Fruit fly (Drosophila melanogaster): ENCODE data around the gene tal-2A.

tal-2A gene

dm6 chr3R:13802057-13802817, 10.7 kb upstream of the tal-2A start (continued):
- TF ChIP-seq Eip74EF (GFP tag; optimal IDR thresholded peaks at IDR 0.05) (no peak), Fer1 (GFP tag; optimal IDR thresholded peaks at IDR 0.05) (peak; percentile 55), CG34224 (GFP tag; IDR thresholded peaks at IDR 0.05; ENCODE audit: partially characterized antibody) (peak; percentile 43; the same call in 1 of the 3 replicates), Max (GFP tag; optimal IDR thresholded peaks at IDR 0.05) (no peak), CG43689 (GFP tag; IDR thresholded peaks at IDR 0.05) (no peak), Jarid2 (GFP tag; optimal IDR thresholded peaks at IDR 0.05) (no peak), peb (GFP tag; IDR thresholded peaks at IDR 0.05) (no peak), prd (optimal IDR thresholded peaks at IDR 0.05) (no peak), prd (GFP tag; IDR thresholded peaks at IDR 0.05) (no peak), pan (optimal IDR thresholded peaks at IDR 0.05) (no peak), pan (GFP tag; optimal IDR thresholded peaks at IDR 0.05 in 1 of 2, IDR thresholded peaks at IDR 0.05 in 1 of 2) (no peak), sisA (GFP tag; IDR thresholded peaks at IDR 0.05) (no peak), bigmax (GFP tag; optimal IDR thresholded peaks at IDR 0.05) (no peak), lmd (GFP tag; IDR thresholded peaks at IDR 0.05) (no peak), CG10267 (tag; optimal IDR thresholded peaks at IDR 0.05) (no peak), CG31224 (GFP tag; IDR thresholded peaks at IDR 0.05) (peak; percentile 95), crp (GFP tag; optimal IDR thresholded peaks at IDR 0.05) (no peak), HHEX (GFP tag; optimal IDR thresholded peaks at IDR 0.05) (peak; percentile 8), eve (GFP tag; optimal IDR thresholded peaks at IDR 0.05) (no peak), HLHmδ (GFP tag; optimal IDR thresholded peaks at IDR 0.05) (peak; percentile 37), ken (GFP tag; IDR thresholded peaks at IDR 0.05) (0 out of 3 replicates have a peak, but pooled peaks have one; percentile 8), CG9817 (tag; optimal IDR thresholded peaks at IDR 0.05) (no peak), HLH4C (GFP tag; IDR thresholded peaks at IDR 0.05; ENCODE audit: partially characterized antibody) (no peak), onecut (GFP tag; IDR thresholded peaks at IDR 0.05) (peak; percentile 97), Meics (GFP tag; optimal IDR thresholded peaks at IDR 0.05) (peak; percentile 15), Hmr (GFP tag; optimal IDR thresholded peaks at IDR 0.05) (peak; percentile 28), CG10543 (GFP tag; optimal IDR thresholded peaks at IDR 0.05) (peak; percentile 44), Ptx1 (GFP tag; IDR thresholded peaks at IDR 0.05) (no peak), Kr (GFP tag; optimal IDR thresholded peaks at IDR 0.05) (no peak), CG12942 (GFP tag; optimal IDR thresholded peaks at IDR 0.05) (no peak), CG10209 (GFP tag; optimal IDR thresholded peaks at IDR 0.05) (no peak), CG3995 (GFP tag; optimal IDR thresholded peaks at IDR 0.05) (no peak), nmo (GFP tag; optimal IDR thresholded peaks at IDR 0.05) (peak; percentile 12), CG1024 (GFP tag; IDR thresholded peaks at IDR 0.05) (no peak), CG18599 (GFP tag; optimal IDR thresholded peaks at IDR 0.05) (peak; percentile 49), CG3407 (GFP tag; optimal IDR thresholded peaks at IDR 0.05) (no peak), phol (tag; optimal IDR thresholded peaks at IDR 0.05) (peak; percentile 26), lab (GFP tag; optimal IDR thresholded peaks at IDR 0.05) (peak; percentile 47), CG16863 (GFP tag; optimal IDR thresholded peaks at IDR 0.05) (no peak), CG3847 (GFP tag; IDR thresholded peaks at IDR 0.05) (no peak), br (optimal IDR thresholded peaks at IDR 0.05) (no peak), CG11696 (GFP tag; IDR thresholded peaks at IDR 0.05) (no peak), gcm (GFP tag; optimal IDR thresholded peaks at IDR 0.05) (no peak), CG1603 (tag; optimal IDR thresholded peaks at IDR 0.05) (no peak), Ets97D (GFP tag; optimal IDR thresholded peaks at IDR 0.05) (peak; percentile 70), CG17328 (GFP tag; IDR thresholded peaks at IDR 0.05) (no peak), ci (GFP tag; IDR thresholded peaks at IDR 0.05) (peak; percentile 59; the same call in 2 of the 3 replicates), Dll (GFP tag; IDR thresholded peaks at IDR 0.05; ENCODE audit: partially characterized antibody) (0 out of 4 replicates have a peak, but pooled peaks have one; percentile 11), CG6765 (GFP tag; optimal IDR thresholded peaks at IDR 0.05) (peak; percentile 48)

Data from whole organism, embryonic.